Worm (Caenorhabditis elegans) whole organism, early embryonic: Measurements from ENCODE around the gene Y57G11C.1131.

ENCODE experiments used
- B0310.2 ChIP-seq: sonication (generic microtip); optimal IDR thresholded peaks from 2 replicates; lab custom pipeline; 2016; ENCODE audit warnings: mild to moderate bottlenecking, missing genetic modification characterization, missing compliant biosample characterization
- F13C5.2 ChIP-seq: sonication (generic microtip); optimal IDR thresholded peaks from 2 replicates; lab custom pipeline; 2017; ENCODE audit warnings: mild to moderate bottlenecking, missing genetic modification characterization, inconsistent platforms, missing compliant biosample characterization
- aly-1 ChIP-seq: sonication (generic microtip); optimal IDR thresholded peaks from 2 replicates; lab custom pipeline; 2016; ENCODE audit warnings: missing genetic modification characterization, missing compliant biosample characterization
- ama-1 ChIP-seq: fragments of 150-350 bp; optimal IDR thresholded peaks from 2 replicates; lab custom pipeline; 2014
- ceh-13 ChIP-seq: fragments of 200-800 bp; sonication (Bioruptor generic); optimal IDR thresholded peaks from 2 replicates; lab custom pipeline; 2018; ENCODE audit warnings: mild to moderate bottlenecking, missing genetic modification characterization, missing compliant biosample characterization
- ceh-36 ChIP-seq: sonication (generic microtip); optimal IDR thresholded peaks from 2 replicates; lab custom pipeline; 2016; ENCODE audit warnings: missing genetic modification characterization, inconsistent platforms, missing compliant biosample characterization
- ets-7 ChIP-seq: sonication (generic microtip); optimal IDR thresholded peaks from 2 replicates; lab custom pipeline; 2016; ENCODE audit warnings: missing genotype, missing genetic modification characterization, missing compliant biosample characterization
- flt-1 ChIP-seq: fragments of 200-800 bp; sonication (Bioruptor generic); IDR thresholded peaks from 2 replicates; pipeline ENCODE4 v1.3.6; 2022; ENCODE audit warnings: missing genetic modification characterization, missing compliant biosample characterization
- hmbx-1 ChIP-seq: sonication (generic microtip); optimal IDR thresholded peaks from 2 replicates; lab custom pipeline; 2016; ENCODE audit warnings: mild to moderate bottlenecking, missing genetic modification characterization, missing compliant biosample characterization
- hmg-4 ChIP-seq: fragments of 200-800 bp; sonication (Bioruptor generic); optimal IDR thresholded peaks from 2 replicates; lab custom pipeline; 2018; ENCODE audit warnings: mild to moderate bottlenecking, missing genetic modification characterization, missing compliant biosample characterization
- hnd-1 ChIP-seq: sonication (generic microtip); optimal IDR thresholded peaks from 2 replicates; lab custom pipeline; 2016; ENCODE audit warnings: missing genetic modification characterization, missing compliant biosample characterization
- pes-1 ChIP-seq: fragments of 200-800 bp; sonication (Bioruptor generic); IDR thresholded peaks from 2 replicates; pipeline ENCODE4 v1.3.6; 2022; ENCODE audit warnings: missing genetic modification reagents, missing genetic modification characterization, missing compliant biosample characterization
- scrt-1 ChIP-seq: fragments of 200-800 bp; sonication (Bioruptor generic); IDR thresholded peaks from 2 replicates; pipeline ENCODE4 v1.3.6; 2022; ENCODE audit warnings: missing genetic modification characterization, missing compliant biosample characterization
- sea-1 ChIP-seq: fragments of 200-800 bp; sonication (Bioruptor generic); conservative IDR thresholded peaks from 2 replicates; pipeline ENCODE4 v1.3.6; 2022; ENCODE audit warnings: missing genetic modification characterization, missing compliant biosample characterization
- tbx-11 ChIP-seq: fragments of 200-800 bp; sonication (Bioruptor generic); IDR thresholded peaks from 2 replicates; pipeline ENCODE4 v1.3.6; 2022; ENCODE audit warnings: missing genetic modification characterization, missing compliant biosample characterization
- tbx-37 ChIP-seq: fragments of 200-800 bp; sonication (Bioruptor generic); conservative IDR thresholded peaks from 2 replicates; pipeline ENCODE4 v1.3.6; 2022; ENCODE audit warnings: missing genetic modification reagents, missing genetic modification characterization, missing compliant biosample characterization
- tra-4 ChIP-seq: sonication (generic microtip); optimal IDR thresholded peaks from 2 replicates; lab custom pipeline; 2017; ENCODE audit warnings: missing genetic modification characterization, missing compliant biosample characterization

The Y57G11C.1131 gene

ce11 chrIV:14960061-14960460 is 27.3 kb downstream of the Y57G11C.1131 start:
- no peak for TF ChIP-seq B0310.2 (tag; lab: Kevin White, UChicago)
- TF ChIP-seq flt-1 (GFP tag; lab: Robert Waterston, UW), result no peak
- TF ChIP-seq hmg-4, result no peak
- TF ChIP-seq F13C5.2 (tag; lab: Kevin White, UChicago), result no peak
- TF ChIP-seq tra-4 (tag; lab: Kevin White, UChicago), result no peak
- no peak for TF ChIP-seq hmbx-1
- TF ChIP-seq tbx-37 (GFP tag; lab: Robert Waterston, UW), result no peak
- TF ChIP-seq ceh-36 (tag; lab: Kevin White, UChicago), result no peak
- no peak for TF ChIP-seq aly-1 (tag; lab: Kevin White, UChicago)
- TF ChIP-seq scrt-1 (GFP tag; lab: Robert Waterston, UW), result no peak
- TF ChIP-seq sea-1 (GFP tag; lab: Robert Waterston, UW), result no peak
- no peak for TF ChIP-seq tbx-11 (GFP tag; lab: Robert Waterston, UW)
- no peak for TF ChIP-seq ceh-13
- TF ChIP-seq ama-1 (lab: Kevin White, UChicago), result no peak
- TF ChIP-seq pes-1 (GFP tag; lab: Robert Waterston, UW), result no peak
- TF ChIP-seq ets-7 (tag; lab: Kevin White, UChicago), result no peak
- no peak for TF ChIP-seq hnd-1 (tag; lab: Kevin White, UChicago)

ce11 chrIV:14978204-14978603 is 45.4 kb downstream of the Y57G11C.1131 start:
- TF ChIP-seq ceh-36 (tag; lab: Kevin White, UChicago) (no peak), sea-1 (GFP tag; lab: Robert Waterston, UW) (no peak), flt-1 (GFP tag; lab: Robert Waterston, UW) (no peak), hnd-1 (tag; lab: Kevin White, UChicago) (no peak), tbx-37 (GFP tag; lab: Robert Waterston, UW) (no peak), tbx-11 (GFP tag; lab: Robert Waterston, UW) (no peak), hmbx-1 (no peak), scrt-1 (GFP tag; lab: Robert Waterston, UW) (no peak), hmg-4 (no peak), aly-1 (tag; lab: Kevin White, UChicago) (no peak), pes-1 (GFP tag; lab: Robert Waterston, UW) (no peak), F13C5.2 (tag; lab: Kevin White, UChicago) (no peak), ets-7 (tag; lab: Kevin White, UChicago) (no peak), ceh-13 (no peak), B0310.2 (tag; lab: Kevin White, UChicago) (no peak), ama-1 (lab: Kevin White, UChicago) (no peak), tra-4 (tag; lab: Kevin White, UChicago) (no peak)

DNA sequence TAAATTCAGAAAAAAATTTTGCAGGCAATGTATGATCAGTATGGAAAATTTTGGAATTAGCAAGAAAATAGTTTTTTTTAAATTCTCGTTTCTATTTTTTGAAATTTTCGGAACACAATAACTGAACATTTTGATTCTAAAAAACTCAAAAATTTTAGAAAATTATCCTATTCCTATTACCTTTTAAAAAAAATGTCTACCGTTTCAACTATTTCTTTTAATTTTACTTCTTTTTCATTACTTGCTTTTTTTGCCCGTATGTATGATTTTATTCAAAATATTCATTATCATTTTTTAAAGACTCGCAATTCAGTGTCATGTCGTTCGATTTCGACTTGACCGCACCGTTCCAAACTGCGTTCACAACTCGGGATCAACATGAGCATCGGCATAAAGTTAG is 48.5 kb downstream of the Y57G11C.1131 start, which contains the start of gene atln-2:
Gene atln-2 (plus strand): TSS at position 301 of the 400 bp plus-strand sequence.
- TF ChIP-seq F13C5.2 (tag; lab: Kevin White, UChicago) (no peak), tra-4 (tag; lab: Kevin White, UChicago) (no peak), tbx-11 (GFP tag; lab: Robert Waterston, UW) (no peak), ceh-13 (no peak), pes-1 (GFP tag; lab: Robert Waterston, UW) (no peak), hnd-1 (tag; lab: Kevin White, UChicago) (no peak), hmg-4 (no peak), ceh-36 (tag; lab: Kevin White, UChicago) (no peak), tbx-37 (GFP tag; lab: Robert Waterston, UW) (no peak), ama-1 (lab: Kevin White, UChicago) (no peak), flt-1 (GFP tag; lab: Robert Waterston, UW) (no peak), sea-1 (GFP tag; lab: Robert Waterston, UW) (no peak), hmbx-1 (no peak), B0310.2 (tag; lab: Kevin White, UChicago) (no peak), aly-1 (tag; lab: Kevin White, UChicago) (no peak), ets-7 (tag; lab: Kevin White, UChicago) (no peak), scrt-1 (GFP tag; lab: Robert Waterston, UW) (no peak)
